Worm (Caenorhabditis elegans) whole organism, L3 larva: ENCODE data around the gene col-71.

Source experiments
- ZK546.5 ChIP-seq: sonication (generic microtip); optimal IDR thresholded peaks from 2 replicates; lab custom pipeline; 2017; ENCODE audit warnings: missing biosample characterization, missing genetic modification characterization
- aly-2 ChIP-seq: fragments of 150-350 bp; optimal IDR thresholded peaks from 2 replicates; lab custom pipeline; 2014; ENCODE audit warnings: missing biosample characterization, missing genetic modification characterization
- ama-1 ChIP-seq: fragments of 150-350 bp; optimal IDR thresholded peaks from 2 replicates; lab custom pipeline; 2018
- mml-1 ChIP-seq: fragments of 150-350 bp; sonication (generic microtip); optimal IDR thresholded peaks from 3 replicates; lab custom pipeline; 2014; ENCODE audit warnings: missing biosample characterization, missing genetic modification characterization
- nhr-11 ChIP-seq: fragments of 150-350 bp; optimal IDR thresholded peaks from 2 replicates; lab custom pipeline; 2014; ENCODE audit warnings: missing biosample characterization, missing genetic modification characterization
- nhr-25 ChIP-seq: sonication (generic microtip); optimal IDR thresholded peaks from 2 replicates; lab custom pipeline; 2017; ENCODE audit warnings: missing biosample characterization, missing genetic modification characterization
- nhr-28 ChIP-seq: fragments of 150-350 bp; optimal IDR thresholded peaks from 2 replicates; lab custom pipeline; 2014; ENCODE audit warnings: missing biosample characterization, missing genetic modification characterization
- nhr-67 ChIP-seq: fragments of 150-350 bp; optimal IDR thresholded peaks from 2 replicates; lab custom pipeline; 2014; ENCODE audit warnings: missing biosample characterization, missing genetic modification characterization
- pqm-1 ChIP-seq: fragments of 150-350 bp; optimal IDR thresholded peaks from 2 replicates; lab custom pipeline; 2017; ENCODE audit warnings: missing biosample characterization, missing genetic modification characterization, inconsistent platforms
- sea-2 ChIP-seq: fragments of 150-350 bp; sonication (generic microtip); optimal IDR thresholded peaks from 4 replicates; lab custom pipeline; 2014; ENCODE audit warnings: missing biosample characterization, missing genetic modification reagents, missing genetic modification characterization
- snpc-4 ChIP-seq: fragments of 150-350 bp; optimal IDR thresholded peaks from 2 replicates; lab custom pipeline; 2014; ENCODE audit warnings: missing biosample characterization, missing genetic modification characterization
- tbx-2 ChIP-seq: sonication (generic microtip); optimal IDR thresholded peaks from 2 replicates; lab custom pipeline; 2016; ENCODE audit warnings: mild to moderate bottlenecking, missing genetic modification characterization, missing compliant biosample characterization
- unc-62 ChIP-seq: fragments of 150-350 bp; sonication (generic microtip); optimal IDR thresholded peaks from 4 replicates; lab custom pipeline; 2014; ENCODE audit warnings: missing biosample characterization, missing genetic modification reagents, missing genetic modification characterization
- ztf-4 ChIP-seq: fragments of 150-350 bp; optimal IDR thresholded peaks from 2 replicates; lab custom pipeline; 2014; ENCODE audit warnings: missing biosample characterization, missing genetic modification characterization

DNA sequence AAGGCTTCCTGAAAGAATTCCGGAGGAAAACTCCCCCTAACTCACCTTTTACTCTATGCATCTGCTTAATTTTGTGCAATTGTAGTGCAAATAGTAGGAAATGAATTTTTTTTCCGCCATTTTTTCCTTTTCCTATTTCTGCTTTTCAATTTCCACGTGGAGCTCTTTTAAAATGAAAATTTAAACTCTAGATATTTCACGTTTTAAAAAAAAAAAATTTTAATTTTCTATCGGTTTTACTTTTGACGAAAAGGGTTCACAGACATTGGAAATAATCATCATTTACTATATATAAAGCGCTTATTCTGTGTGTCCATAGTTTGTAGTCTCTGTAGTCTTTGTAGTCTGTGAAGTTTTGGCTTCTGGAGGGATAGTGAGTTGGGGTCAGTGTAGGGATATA is 20.8 kb downstream of the col-71 start, which contains the start of gene Y49F6B.8:
- TF ChIP-seq nhr-11 (tag; lab: Kevin White, UChicago) (no peak), nhr-28 (tag; lab: Kevin White, UChicago) (no peak), nhr-25 (no peak), pqm-1 (tag; lab: Kevin White, UChicago) (no peak), tbx-2 (tag; lab: Kevin White, UChicago) (no peak), unc-62 (GFP tag; lab: Kevin White, UChicago) (no peak), mml-1 (tag; lab: Kevin White, UChicago) (no peak), ama-1 (lab: Kevin White, UChicago) (no peak), aly-2 (tag; lab: Kevin White, UChicago) (no peak), snpc-4 (tag; lab: Kevin White, UChicago) (no peak), ztf-4 (no peak), nhr-67 (no peak), sea-2 (GFP tag; lab: Kevin White, UChicago) (no peak), ZK546.5 (no peak)
